Worm (Caenorhabditis elegans) whole organism, L1 larva: ENCODE data around the gene str-4.
A peak's percentile ranks its signal among the peaks of the same experiment; 100 is the strongest.

ENCODE experiments used
- C04F5.9 ChIP-seq: sonication (generic microtip); optimal IDR thresholded peaks from 2 replicates; lab custom pipeline; 2016; ENCODE audit warnings: missing genetic modification characterization, missing compliant biosample characterization
- C34B4.2 ChIP-seq: sonication (generic microtip); optimal IDR thresholded peaks from 2 replicates; lab custom pipeline; 2017; ENCODE audit warnings: mild to moderate bottlenecking, missing genetic modification characterization, missing compliant biosample characterization
- F16B12.6 ChIP-seq: fragments of 150-350 bp; optimal IDR thresholded peaks from 2 replicates; lab custom pipeline; 2014; ENCODE audit warnings: missing biosample characterization, missing genetic modification characterization
- aha-1 ChIP-seq: fragments of 150-350 bp; optimal IDR thresholded peaks from 2 replicates; lab custom pipeline; 2014; ENCODE audit warnings: missing biosample characterization, missing genetic modification characterization
- ceh-63 ChIP-seq: fragments of 200-800 bp; sonication (Bioruptor generic); optimal IDR thresholded peaks from 2 replicates; lab custom pipeline; 2018; ENCODE audit warnings: mild to moderate bottlenecking, missing genetic modification characterization, missing compliant biosample characterization
- ceh-8 ChIP-seq: fragments of 200-800 bp; sonication (Bioruptor generic); optimal IDR thresholded peaks from 2 replicates; lab custom pipeline; 2018; ENCODE audit warnings: mild to moderate bottlenecking, missing genetic modification characterization, moderate library complexity, missing compliant biosample characterization
- ceh-88 ChIP-seq: fragments of 200-800 bp; sonication (Bioruptor generic); IDR thresholded peaks from 2 replicates; pipeline ENCODE4 v1.3.6; 2022; ENCODE audit warnings: missing genetic modification characterization, missing compliant biosample characterization
- efl-1 ChIP-seq, 4 experiments: fragments of 150-350 bp; optimal IDR thresholded peaks in 3 of 4; peaks in 1 of 4; 1 replicate in 1 of 4; 2 replicates in 3 of 4; lab custom pipeline; 2014; ENCODE audit warnings: missing biosample characterization in 2 of 4, missing genetic modification characterization in 2 of 4, missing genetic modification reagents in 2 of 4
- efl-3 ChIP-seq: fragments of 200-800 bp; sonication (Bioruptor generic); optimal IDR thresholded peaks from 2 replicates; lab custom pipeline; 2018; ENCODE audit warnings: mild to moderate bottlenecking, missing genetic modification characterization, missing compliant biosample characterization
- egl-27 ChIP-seq, 2 experiments: fragments of 150-350 bp in 1 of 2; sonication (generic microtip); optimal IDR thresholded peaks; 3 replicates each; lab custom pipeline; 2017 to 2018; ENCODE audit warnings: missing biosample characterization in 2 of 2, missing genetic modification characterization in 2 of 2, missing genetic modification reagents in 2 of 2
- elt-2 ChIP-seq: sonication (generic microtip); optimal IDR thresholded peaks from 2 replicates; lab custom pipeline; 2016; ENCODE audit warnings: missing genetic modification characterization, mild to moderate bottlenecking, inconsistent platforms, missing compliant biosample characterization, missing genetic modification reagents
- elt-3 ChIP-seq, 6 experiments: fragments of 150-350 bp in 1 of 6; sonication (generic microtip); optimal IDR thresholded peaks; 2 replicates each; lab custom pipeline; 2017 to 2018; ENCODE audit warnings: missing biosample characterization in 6 of 6, missing genetic modification characterization in 6 of 6, inconsistent platforms in 1 of 6
- ets-5 ChIP-seq: fragments of 200-800 bp; sonication (Bioruptor generic); IDR thresholded peaks from 2 replicates; pipeline ENCODE4 v1.3.6; 2022; ENCODE audit warnings: missing genetic modification characterization, missing compliant biosample characterization
- fkh-8 ChIP-seq: sonication (generic microtip); optimal IDR thresholded peaks from 2 replicates; lab custom pipeline; 2016; ENCODE audit warnings: mild to moderate bottlenecking, missing genetic modification characterization, missing compliant biosample characterization
- hlh-4 ChIP-seq: sonication (generic microtip); optimal IDR thresholded peaks from 2 replicates; lab custom pipeline; 2016; ENCODE audit warnings: mild to moderate bottlenecking, missing genetic modification characterization, missing compliant biosample characterization
- hpl-2 ChIP-seq: fragments of 150-350 bp; optimal IDR thresholded peaks from 2 replicates; lab custom pipeline; 2014; ENCODE audit warnings: missing biosample characterization, missing genetic modification reagents, missing genetic modification characterization
- isw-1 ChIP-seq: fragments of 200-800 bp; sonication (Bioruptor generic); IDR thresholded peaks from 2 replicates; pipeline ENCODE4 v1.3.6; 2022; ENCODE audit warnings: missing genetic modification characterization, missing compliant biosample characterization
- lir-3 ChIP-seq: sonication (generic microtip); optimal IDR thresholded peaks from 2 replicates; lab custom pipeline; 2016; ENCODE audit warnings: mild to moderate bottlenecking, missing genetic modification characterization, moderate library complexity, missing compliant biosample characterization; ENCODE audit not compliant: poor library complexity
- lsy-2 ChIP-seq, 2 experiments: fragments of 150-350 bp; optimal IDR thresholded peaks; 2 replicates each; lab custom pipeline; 2014; ENCODE audit warnings: missing biosample characterization in 2 of 2, missing genetic modification characterization in 2 of 2
- mab-9 ChIP-seq: fragments of 200-800 bp; sonication (Bioruptor generic); IDR thresholded peaks from 2 replicates; pipeline ENCODE4 v1.3.6; 2022; ENCODE audit warnings: missing genetic modification reagents, missing genetic modification characterization, missing compliant biosample characterization
- mef-2 ChIP-seq: fragments of 150-350 bp; optimal IDR thresholded peaks from 2 replicates; lab custom pipeline; 2014; ENCODE audit warnings: missing biosample characterization, missing genetic modification characterization
- nhr-11 ChIP-seq: fragments of 150-350 bp; optimal IDR thresholded peaks from 2 replicates; lab custom pipeline; 2014; ENCODE audit warnings: missing biosample characterization, missing genetic modification characterization
- nhr-12 ChIP-seq: sonication (generic microtip); optimal IDR thresholded peaks from 2 replicates; lab custom pipeline; 2017; ENCODE audit warnings: missing biosample characterization, missing genetic modification characterization
- nhr-71 ChIP-seq: sonication (generic microtip); optimal IDR thresholded peaks from 2 replicates; lab custom pipeline; 2016; ENCODE audit warnings: mild to moderate bottlenecking, missing genetic modification characterization, moderate library complexity, missing compliant biosample characterization
- nhr-84 ChIP-seq: sonication (generic microtip); optimal IDR thresholded peaks from 2 replicates; lab custom pipeline; 2017; ENCODE audit warnings: missing biosample characterization, missing genetic modification characterization
- pqm-1 ChIP-seq: sonication (generic microtip); optimal IDR thresholded peaks from 3 replicates; lab custom pipeline; 2017; ENCODE audit warnings: missing biosample characterization, missing genetic modification characterization
- rnt-1 ChIP-seq: sonication (generic microtip); optimal IDR thresholded peaks from 2 replicates; lab custom pipeline; 2016; ENCODE audit warnings: mild to moderate bottlenecking, missing genetic modification characterization, moderate library complexity, missing compliant biosample characterization
- sox-4 ChIP-seq: sonication (generic microtip); optimal IDR thresholded peaks from 2 replicates; lab custom pipeline; 2016; ENCODE audit warnings: missing genetic modification characterization, missing compliant biosample characterization
- tbx-2 ChIP-seq: sonication (generic microtip); optimal IDR thresholded peaks from 2 replicates; lab custom pipeline; 2016; ENCODE audit warnings: missing genetic modification characterization, missing compliant biosample characterization
- tlp-1 ChIP-seq: fragments of 150-350 bp; optimal IDR thresholded peaks from 2 replicates; lab custom pipeline; 2014; ENCODE audit warnings: missing biosample characterization, missing genetic modification characterization
- unc-130 ChIP-seq: fragments of 150-350 bp; optimal IDR thresholded peaks from 2 replicates; lab custom pipeline; 2017; ENCODE audit warnings: missing biosample characterization, missing genetic modification characterization, inconsistent platforms
- unc-62 ChIP-seq: fragments of 150-350 bp; optimal IDR thresholded peaks from 2 replicates; lab custom pipeline; 2014; ENCODE audit warnings: missing biosample characterization, missing genetic modification reagents, missing genetic modification characterization
- unc-86 ChIP-seq: sonication (generic microtip); optimal IDR thresholded peaks from 2 replicates; lab custom pipeline; 2016; ENCODE audit warnings: missing genetic modification characterization, missing compliant biosample characterization
- unc-98 ChIP-seq: fragments of 200-800 bp; sonication (Bioruptor generic); IDR thresholded peaks from 2 replicates; pipeline ENCODE4 v1.3.6; 2022; ENCODE audit warnings: missing genetic modification characterization, missing compliant biosample characterization
- xbp-1 ChIP-seq: sonication (generic microtip); optimal IDR thresholded peaks from 2 replicates; lab custom pipeline; 2016; ENCODE audit warnings: missing genetic modification characterization, missing compliant biosample characterization
- zip-4 ChIP-seq: fragments of 200-800 bp; sonication (Bioruptor generic); optimal IDR thresholded peaks from 2 replicates; lab custom pipeline; 2018; ENCODE audit warnings: mild to moderate bottlenecking, missing genetic modification characterization, moderate library complexity, missing compliant biosample characterization
- ztf-11 ChIP-seq, 2 experiments: sonication (generic microtip); optimal IDR thresholded peaks; 2 replicates each; lab custom pipeline; 2016 to 2017; ENCODE audit warnings: missing genetic modification characterization in 2 of 2, missing biosample characterization in 1 of 2, missing compliant biosample characterization in 1 of 2
- ztf-4 ChIP-seq: fragments of 150-350 bp; optimal IDR thresholded peaks from 2 replicates; lab custom pipeline; 2014; ENCODE audit warnings: missing biosample characterization, missing genetic modification characterization

Gene str-4

ce11 chrV:13330919-13331318 lies 8.6 kb downstream of the str-4 start, which contains the start of gene nhr-129:
Gene nhr-129 (minus strand): TSS chrV:13331019.
- TF ChIP-seq efl-1 (optimal IDR thresholded peaks at IDR 0.05; lab: Kevin White, UChicago) (no peak), efl-1 (GFP tag; optimal IDR thresholded peaks at IDR 0.05 in 1 of 2; lab: Kevin White, UChicago) (no peak), egl-27 (tag; optimal IDR thresholded peaks at IDR 0.05; lab: Kevin White, UChicago) (no peak), C04F5.9 (tag; lab: Kevin White, UChicago) (no peak), unc-86 (tag; lab: Kevin White, UChicago) (no peak), sox-4 (tag; lab: Kevin White, UChicago) (no peak), fkh-8 (no peak), ceh-63 (GFP tag; lab: Kevin White, UChicago) (no peak), elt-3 (tag; optimal IDR thresholded peaks at IDR 0.05; lab: Kevin White, UChicago) (no peak), unc-98 (GFP tag; lab: Robert Waterston, UW) (no peak), ceh-8 (GFP tag; lab: Kevin White, UChicago) (no peak), tbx-2 (no peak), rnt-1 (tag; lab: Kevin White, UChicago) (no peak), F16B12.6 (no peak), ztf-4 (tag; lab: Kevin White, UChicago) (no peak), lir-3 (no peak)

- no peak for TF ChIP-seq hpl-2
Observed at ce11 chrV:13327463-13327862, 12.1 kb downstream of the str-4 start, which contains the start of gene str-37. Gene str-37 (plus strand): TSS chrV:13327763.

- TF ChIP-seq ceh-88 (GFP tag; lab: Robert Waterston, UW) (no peak), elt-2 (tag; lab: Kevin White, UChicago) (peak; percentile 17), efl-3 (no peak), C34B4.2 (tag; lab: Kevin White, UChicago) (no peak), isw-1 (GFP tag; lab: Robert Waterston, UW) (no peak)
Observed at ce11 chrV:13324933-13325760, 14.4 kb downstream of the str-4 start, which contains the start of gene C50B6.7. Gene C50B6.7 (minus strand): TSS chrV:13324983.

ce11 chrV:13320676-13321075 lies 18.9 kb downstream of the str-4 start, which contains the start of gene srh-15:
Gene srh-15 (plus strand): TSS chrV:13320976.
- TF ChIP-seq efl-1 (optimal IDR thresholded peaks at IDR 0.05; lab: Kevin White, UChicago) (no peak), efl-1 (GFP tag; optimal IDR thresholded peaks at IDR 0.05 in 1 of 2; lab: Kevin White, UChicago) (peak in 1 of 2 experiments; percentile 20), mab-9 (GFP tag; lab: Robert Waterston, UW) (no peak), pqm-1 (tag; lab: Kevin White, UChicago) (no peak)

- TF ChIP-seq nhr-71 (no peak), nhr-11 (peak; percentile 17), mef-2 (tag; lab: Kevin White, UChicago) (no peak)
Observed at ce11 chrV:13317911-13318502, 21.5 kb downstream of the str-4 start, which contains the start of the genes col-161 and srh-18. Gene col-161 (minus strand): TSS chrV:13318011. Gene srh-18 (plus strand): TSS chrV:13318452.

- TF ChIP-seq C34B4.2 (tag; lab: Kevin White, UChicago) (no peak), isw-1 (GFP tag; lab: Robert Waterston, UW) (peak; percentile 85), lsy-2 (tag; optimal IDR thresholded peaks at IDR 0.05; lab: Kevin White, UChicago) (peak; percentile 91), elt-3 (tag; optimal IDR thresholded peaks at IDR 0.05; lab: Kevin White, UChicago) (peak in 2 of 6 experiments; percentile 76 to 82), hlh-4 (peak; percentile 80), tlp-1 (tag; lab: Kevin White, UChicago) (no peak), xbp-1 (tag; lab: Kevin White, UChicago) (peak; percentile 92), mef-2 (tag; lab: Kevin White, UChicago) (no peak), unc-98 (GFP tag; lab: Robert Waterston, UW) (peak; percentile 73), aha-1 (tag; lab: Kevin White, UChicago) (no peak), ceh-8 (GFP tag; lab: Kevin White, UChicago) (peak; percentile 84), ztf-11 (tag; optimal IDR thresholded peaks at IDR 0.05; lab: Kevin White, UChicago) (peak in 1 of 2 experiments; percentile 97), ets-5 (GFP tag; lab: Robert Waterston, UW) (no peak), rnt-1 (tag; lab: Kevin White, UChicago) (peak; percentile 99), nhr-12 (no peak), unc-130 (tag; lab: Kevin White, UChicago) (peak; percentile 84), ceh-88 (GFP tag; lab: Robert Waterston, UW) (peak; percentile 68; the same call in 1 of the 2 replicates), nhr-84 (tag; lab: Kevin White, UChicago) (no peak), unc-62 (no peak), zip-4 (GFP tag; lab: Kevin White, UChicago) (peak; percentile 66)
Observed at ce11 chrV:13313045-13313623, 26.4 kb downstream of the str-4 start, which contains the start of gene C50B6.3. Gene C50B6.3 (plus strand): TSS chrV:13313573.
